Fruit fly (Drosophila melanogaster) whole organism, embryonic: ENCODE data around the gene CG13884.

ENCODE experiments used
- CG17612 ChIP-seq: fragments of 200-800 bp; sonication (Bioruptor generic); IDR thresholded peaks from 2 replicates; pipeline ENCODE4 v1.3.6; 2022; ENCODE audit warnings: missing biosample characterization, missing genetic modification characterization
- CG30020 ChIP-seq: fragments of 200-800 bp; optimal IDR thresholded peaks from 2 replicates; lab custom pipeline; 2019; ENCODE audit warnings: missing biosample characterization, mild to moderate bottlenecking, missing genetic modification characterization, moderate library complexity
- CG34224 ChIP-seq: fragments of 200-800 bp; sonication (Bioruptor generic); IDR thresholded peaks from 3 replicates; pipeline ENCODE4 v1.3.6; 2022; ENCODE audit warnings: missing biosample characterization, missing genetic modification characterization; ENCODE audit not compliant: partially characterized antibody
- Hr3 ChIP-seq: fragments of 200-800 bp; sonication (Bioruptor generic); optimal IDR thresholded peaks from 3 replicates; lab custom pipeline; 2016; ENCODE audit warnings: missing biosample characterization, missing genetic modification characterization
- sima ChIP-seq: fragments of 200-800 bp; sonication (Bioruptor generic); optimal IDR thresholded peaks from 2 replicates; lab custom pipeline; 2016; ENCODE audit warnings: missing biosample characterization, missing genetic modification characterization

- TF ChIP-seq sima (GFP tag; lab: Kevin White, UChicago): no peak
- no peak for TF ChIP-seq Hr3 (GFP tag; lab: Kevin White, UChicago)
- no peak for TF ChIP-seq CG17612 (GFP tag; lab: Robert Waterston, UW)
- no peak for TF ChIP-seq CG30020
- peak; percentile 20; the same call in 1 of the 3 replicates for TF ChIP-seq CG34224 (GFP tag; lab: Robert Waterston, UW)
Observed at dm6 chr3L:356016-356472, 10.2 kb downstream of the CG13884 start, which contains the start of gene CG1231.
